Worm (Caenorhabditis elegans) whole organism, mixed stage, embryonic: ENCODE data around the gene Y97E10AR.4.

Source experiments
- M03D4.4 ChIP-seq: sonication (generic microtip); optimal IDR thresholded peaks from 2 replicates; lab custom pipeline; 2017; ENCODE audit warnings: mild to moderate bottlenecking, missing genetic modification characterization, missing compliant biosample characterization
- bed-3 ChIP-seq: fragments of 200-800 bp; sonication (Bioruptor generic); optimal IDR thresholded peaks from 3 replicates; lab custom pipeline; 2018; ENCODE audit warnings: mild to moderate bottlenecking, missing genetic modification characterization, moderate library complexity, missing compliant biosample characterization
- blmp-1 ChIP-seq: fragments of 150-350 bp; optimal IDR thresholded peaks from 2 replicates; lab custom pipeline; 2014; ENCODE audit warnings: missing biosample characterization, missing genetic modification characterization
- ceh-43 ChIP-seq: fragments of 200-800 bp; sonication (Bioruptor generic); optimal IDR thresholded peaks from 2 replicates; lab custom pipeline; 2018; ENCODE audit warnings: mild to moderate bottlenecking, missing genetic modification characterization, moderate library complexity, missing compliant biosample characterization
- ces-1 ChIP-seq: fragments of 150-350 bp; optimal IDR thresholded peaks from 2 replicates; lab custom pipeline; 2014; ENCODE audit warnings: missing biosample characterization, missing genetic modification reagents, missing genetic modification characterization
- cnd-1 ChIP-seq: fragments of 200-800 bp; sonication (Bioruptor generic); optimal IDR thresholded peaks from 2 replicates; lab custom pipeline; 2018; ENCODE audit warnings: mild to moderate bottlenecking, missing genetic modification characterization, missing compliant biosample characterization
- flh-1 ChIP-seq: fragments of 200-800 bp; sonication (Bioruptor generic); optimal IDR thresholded peaks from 2 replicates; lab custom pipeline; 2018; ENCODE audit warnings: mild to moderate bottlenecking, missing genetic modification characterization, moderate library complexity, missing compliant biosample characterization
- ham-2 ChIP-seq: fragments of 200-800 bp; sonication (Bioruptor generic); optimal IDR thresholded peaks from 2 replicates; lab custom pipeline; 2018; ENCODE audit warnings: mild to moderate bottlenecking, missing genetic modification characterization, missing compliant biosample characterization
- hlh-1 ChIP-seq: fragments of 150-350 bp; optimal IDR thresholded peaks from 2 replicates; lab custom pipeline; 2014; ENCODE audit warnings: missing biosample characterization, missing genetic modification reagents, missing genetic modification characterization
- lin-13 ChIP-seq: fragments of 150-350 bp; optimal IDR thresholded peaks from 2 replicates; lab custom pipeline; 2014; ENCODE audit warnings: missing biosample characterization, missing genetic modification characterization
- mep-1 ChIP-seq: fragments of 150-350 bp; optimal IDR thresholded peaks from 2 replicates; lab custom pipeline; 2017; ENCODE audit warnings: missing biosample characterization, missing genetic modification reagents, missing genetic modification characterization, inconsistent platforms
- mls-2 ChIP-seq: sonication (generic microtip); optimal IDR thresholded peaks from 2 replicates; lab custom pipeline; 2016; ENCODE audit warnings: mild to moderate bottlenecking, missing genetic modification characterization, moderate library complexity, missing compliant biosample characterization
- nhr-12 ChIP-seq: fragments of 150-350 bp; optimal IDR thresholded peaks from 2 replicates; lab custom pipeline; 2014; ENCODE audit warnings: missing biosample characterization, missing genetic modification characterization
- nhr-2 ChIP-seq: fragments of 150-350 bp; optimal IDR thresholded peaks from 2 replicates; lab custom pipeline; 2014; ENCODE audit warnings: missing biosample characterization, missing genetic modification characterization
- nhr-237 ChIP-seq: fragments of 150-350 bp; optimal IDR thresholded peaks from 2 replicates; lab custom pipeline; 2014; ENCODE audit warnings: missing biosample characterization, missing genetic modification characterization
- nhr-28 ChIP-seq: fragments of 150-350 bp; optimal IDR thresholded peaks from 2 replicates; lab custom pipeline; 2014; ENCODE audit warnings: missing biosample characterization, missing genetic modification characterization
- pha-4 ChIP-seq: fragments of 150-350 bp; optimal IDR thresholded peaks from 2 replicates; lab custom pipeline; 2018; ENCODE audit warnings: missing biosample characterization, missing genetic modification reagents, missing genetic modification characterization
- sem-2 ChIP-seq: fragments of 200-800 bp; sonication (Bioruptor generic); optimal IDR thresholded peaks from 2 replicates; lab custom pipeline; 2018; ENCODE audit warnings: mild to moderate bottlenecking, missing genetic modification characterization, missing compliant biosample characterization
- snpc-4 ChIP-seq: fragments of 150-350 bp; optimal IDR thresholded peaks from 2 replicates; lab custom pipeline; 2014; ENCODE audit warnings: missing biosample characterization, missing genetic modification characterization
- sptf-1 ChIP-seq: sonication (generic microtip); optimal IDR thresholded peaks from 2 replicates; lab custom pipeline; 2017; ENCODE audit warnings: mild to moderate bottlenecking, missing genetic modification characterization, moderate library complexity, missing compliant biosample characterization
- tbx-8 ChIP-seq: fragments of 200-800 bp; sonication (Bioruptor generic); optimal IDR thresholded peaks from 2 replicates; lab custom pipeline; 2018; ENCODE audit warnings: mild to moderate bottlenecking, missing genetic modification characterization, moderate library complexity, missing compliant biosample characterization
- unc-120 ChIP-seq: sonication (generic microtip); optimal IDR thresholded peaks from 2 replicates; lab custom pipeline; 2017; ENCODE audit warnings: missing genetic modification characterization, missing compliant biosample characterization; ENCODE audit not compliant: poor library complexity, severe bottlenecking
- unc-39 ChIP-seq: fragments of 150-350 bp; optimal IDR thresholded peaks from 2 replicates; lab custom pipeline; 2014; ENCODE audit warnings: missing biosample characterization, missing genetic modification characterization
- unc-62 ChIP-seq: fragments of 150-350 bp; optimal IDR thresholded peaks from 2 replicates; lab custom pipeline; 2014; ENCODE audit warnings: missing biosample characterization, missing genetic modification reagents, missing genetic modification characterization
- zip-8 ChIP-seq: fragments of 150-350 bp; optimal IDR thresholded peaks from 2 replicates; lab custom pipeline; 2014; ENCODE audit warnings: missing biosample characterization, missing genetic modification characterization
- ztf-11 ChIP-seq: fragments of 150-350 bp; optimal IDR thresholded peaks from 2 replicates; lab custom pipeline; 2014; ENCODE audit warnings: missing biosample characterization, missing genetic modification characterization

The Y97E10AR.4 gene

DNA sequence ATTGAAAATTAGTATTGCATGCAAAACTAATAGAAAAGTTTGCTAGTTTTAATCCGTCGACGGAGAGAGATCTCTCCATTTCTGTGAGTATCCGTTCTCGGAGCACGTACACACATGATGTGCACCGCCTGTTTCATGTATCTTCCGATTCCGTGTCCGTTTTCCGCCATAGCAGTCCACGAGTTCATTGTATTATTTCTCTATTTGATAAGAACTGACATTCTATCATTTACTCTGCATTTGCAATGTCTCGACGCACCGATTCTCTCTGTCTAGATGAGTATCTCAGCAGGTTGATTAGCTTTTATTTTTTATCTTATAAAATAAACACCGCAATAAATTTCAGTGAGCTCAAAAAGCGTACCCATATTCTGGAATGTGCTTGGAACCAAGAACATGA, 8.9 kb upstream of the Y97E10AR.4 start:
- TF ChIP-seq pha-4: no peak
- no peak for TF ChIP-seq zip-8 (tag; lab: Kevin White, UChicago)
- no peak for TF ChIP-seq ceh-43 (GFP tag; lab: Kevin White, UChicago)
- no peak for TF ChIP-seq tbx-8 (GFP tag; lab: Kevin White, UChicago)
- no peak for TF ChIP-seq mep-1 (tag; lab: Kevin White, UChicago)
- no peak for TF ChIP-seq snpc-4 (tag; lab: Kevin White, UChicago)
- TF ChIP-seq ztf-11 (tag; lab: Kevin White, UChicago): no peak
- no peak for TF ChIP-seq M03D4.4 (tag; lab: Kevin White, UChicago)
- no peak for TF ChIP-seq sem-2
- no peak for TF ChIP-seq nhr-237 (tag; lab: Kevin White, UChicago)
- no peak for TF ChIP-seq sptf-1 (tag; lab: Kevin White, UChicago)
- TF ChIP-seq nhr-12 (tag; lab: Kevin White, UChicago): no peak
- no peak for TF ChIP-seq ham-2 (GFP tag; lab: Kevin White, UChicago)
- TF ChIP-seq, all 35 proteins: peak for 0

ce11 chrV:8017924-8018323, 7.9 kb upstream of the Y97E10AR.4 start:
- TF ChIP-seq pha-4: no peak
- no peak for TF ChIP-seq lin-13
- no peak for TF ChIP-seq mls-2
- no peak for TF ChIP-seq sem-2
- TF ChIP-seq ceh-43 (GFP tag; lab: Kevin White, UChicago): no peak
- no peak for TF ChIP-seq unc-39
- TF ChIP-seq blmp-1: no peak
- TF ChIP-seq sptf-1 (tag; lab: Kevin White, UChicago): no peak
- no peak for TF ChIP-seq M03D4.4 (tag; lab: Kevin White, UChicago)

DNA sequence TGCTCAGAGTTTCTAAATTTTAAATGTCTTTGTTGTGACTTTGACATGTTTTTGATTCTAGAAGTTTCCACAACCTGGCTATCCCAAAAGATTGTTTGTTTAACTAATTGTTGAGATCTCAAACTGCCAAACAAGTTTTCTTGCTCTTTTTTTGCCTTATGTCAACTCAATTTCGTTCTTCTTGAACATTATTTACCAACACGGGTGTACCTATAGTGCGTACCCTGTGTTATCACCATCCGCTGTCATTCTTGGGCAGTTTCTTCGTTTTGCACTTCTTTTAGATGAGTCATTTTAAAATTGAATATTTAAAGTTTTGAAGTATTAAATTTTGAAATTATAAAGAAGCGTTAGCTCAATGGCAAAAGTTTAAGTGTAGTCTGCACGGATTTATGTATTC, 6.9 kb upstream of the Y97E10AR.4 start, which contains the start of gene sptl-2:
sptl-2 (plus strand) TSS at position 280 of the 400 bp plus-strand sequence.
- no peak for TF ChIP-seq mls-2

DNA sequence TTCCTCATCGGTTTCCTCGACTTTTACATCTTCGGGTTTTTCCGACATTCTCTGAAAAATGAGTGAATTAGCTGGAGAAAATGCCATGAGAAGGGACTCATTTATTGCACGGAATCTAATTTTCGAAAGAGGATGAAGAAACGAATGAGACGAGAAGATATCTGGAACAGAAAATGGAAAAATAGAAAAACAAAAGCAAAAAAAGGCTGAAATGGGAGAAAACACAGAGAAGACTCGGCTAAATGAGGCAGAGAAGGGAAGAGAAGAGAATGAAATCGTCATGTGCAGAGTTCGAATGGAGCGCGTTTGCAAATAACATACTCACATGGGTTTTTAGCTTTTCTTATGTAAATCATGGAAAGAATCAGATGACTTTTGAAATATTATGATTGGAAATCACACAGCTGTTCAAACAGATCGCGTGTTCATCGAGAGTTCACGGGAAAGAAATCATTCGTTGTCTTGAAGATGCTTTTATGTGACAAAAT, 3.9 kb upstream of the Y97E10AR.4 start, which contains the start of gene Y97E10AR.6:
Y97E10AR.6 (minus strand) TSS at position 51 of the 488 bp plus-strand sequence.
- peak; percentile 47 for TF ChIP-seq ces-1 (GFP tag; lab: Kevin White, UChicago)
- no peak for TF ChIP-seq lin-13
- TF ChIP-seq unc-120 (tag; lab: Kevin White, UChicago): peak; percentile 28

- no peak for TF ChIP-seq bed-3 (GFP tag; lab: Kevin White, UChicago)
These were observed 2.0 kb upstream of the Y97E10AR.4 start, which contains the start of gene rpb-9 for ce11 chrV:8012032-8012431. Gene rpb-9 (minus strand): TSS chrV:8012345.

DNA sequence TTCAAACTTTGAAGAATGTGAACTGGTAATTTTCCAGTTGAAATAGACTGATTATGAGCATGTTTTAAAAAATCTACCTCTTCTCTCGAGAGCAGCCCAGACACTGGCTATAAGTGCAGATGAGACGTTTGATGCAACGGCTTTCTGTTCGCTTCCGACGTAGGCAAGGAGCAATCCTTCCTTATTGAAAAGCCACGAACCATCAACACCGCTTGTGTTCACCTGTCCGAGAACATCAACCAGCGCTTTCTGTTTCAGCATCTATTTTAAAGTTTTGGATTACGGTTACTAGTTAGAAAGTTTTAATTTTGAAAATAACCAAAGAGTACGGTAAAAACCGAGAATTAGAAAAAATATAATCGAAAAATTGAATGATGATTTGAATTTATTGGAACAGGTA, 813 bp upstream of the Y97E10AR.4 start, which contains the start of gene lmtr-2:
lmtr-2 (minus strand) TSS at position 261 of the 400 bp plus-strand sequence.
- TF ChIP-seq nhr-2 (tag; lab: Kevin White, UChicago) (no peak), sptf-1 (tag; lab: Kevin White, UChicago) (no peak), nhr-237 (tag; lab: Kevin White, UChicago) (no peak), tbx-8 (GFP tag; lab: Kevin White, UChicago) (no peak), snpc-4 (tag; lab: Kevin White, UChicago) (no peak), pha-4 (no peak), nhr-28 (no peak), ham-2 (GFP tag; lab: Kevin White, UChicago) (no peak), mep-1 (tag; lab: Kevin White, UChicago) (no peak), hlh-1 (tag; lab: Kevin White, UChicago) (no peak), unc-62 (no peak), lin-13 (no peak), blmp-1 (no peak), ztf-11 (tag; lab: Kevin White, UChicago) (no peak), ces-1 (GFP tag; lab: Kevin White, UChicago) (no peak), flh-1 (GFP tag; lab: Kevin White, UChicago) (no peak), cnd-1 (tag; lab: Kevin White, UChicago) (no peak)
- TF ChIP-seq, all 35 proteins: peak for 0
